Fruit fly (Drosophila melanogaster): ENCODE results near the gene Daxx.

Gene Daxx

DNA sequence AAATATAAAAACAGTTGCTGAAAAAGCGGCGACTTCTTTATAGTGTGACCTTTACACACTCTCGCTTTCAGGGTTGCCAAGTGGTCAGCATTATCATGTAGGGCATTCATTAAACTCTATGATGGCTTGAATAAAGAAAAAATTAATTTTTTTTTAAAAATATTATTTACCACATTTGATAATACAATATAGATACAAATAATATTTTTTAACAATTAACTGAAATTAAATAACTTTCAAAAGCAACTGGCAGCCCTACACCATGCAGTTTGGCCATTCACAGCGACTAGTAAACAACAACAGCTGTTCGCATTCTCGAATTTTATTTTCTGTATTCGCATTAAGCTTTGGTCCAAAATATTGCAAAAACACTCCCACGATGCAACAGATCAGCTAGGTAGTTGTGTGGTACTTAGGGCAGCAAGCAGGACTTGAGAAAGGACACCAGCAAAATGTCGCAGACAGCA, 10.1 kb downstream of the Daxx start, which contains the start of the genes Phf5a and CG31638 (continued):
- TF ChIP-seq CG4404 (GFP tag; IDR thresholded peaks at IDR 0.05) (peak; percentile 97), CG10979 (tag; optimal IDR thresholded peaks at IDR 0.05) (peak; percentile 95), Scr (GFP tag; IDR thresholded peaks at IDR 0.05; ENCODE audit: partially characterized antibody) (no peak), bowl (GFP tag; IDR thresholded peaks at IDR 0.05) (0 out of 2 replicates have a peak, but pooled peaks have one; percentile 26), cg (GFP tag; optimal IDR thresholded peaks at IDR 0.05) (no peak), emc (GFP tag; optimal IDR thresholded peaks at IDR 0.05) (no peak), CG33557 (GFP tag; optimal IDR thresholded peaks at IDR 0.05) (peak; percentile 90), pita (GFP tag; optimal IDR thresholded peaks at IDR 0.05) (no peak), h (optimal IDR thresholded peaks at IDR 0.05) (no peak), Atf-2 (GFP tag; optimal IDR thresholded peaks at IDR 0.05) (no peak), CG11247 (GFP tag; IDR thresholded peaks at IDR 0.05) (no peak), CG5245 (GFP tag; optimal IDR thresholded peaks at IDR 0.05) (peak; percentile 39), fru (optimal IDR thresholded peaks at IDR 0.05) (no peak), CG10366 (GFP tag; IDR thresholded peaks at IDR 0.05) (peak; percentile 43), fd3F (GFP tag; optimal IDR thresholded peaks at IDR 0.05) (peak; percentile 59), sqz (GFP tag; optimal IDR thresholded peaks at IDR 0.05) (peak; percentile 83), CG10267 (tag; optimal IDR thresholded peaks at IDR 0.05) (peak; percentile 93), CG2120 (GFP tag; optimal IDR thresholded peaks at IDR 0.05) (peak; percentile 93), z (GFP tag; IDR thresholded peaks at IDR 0.05) (no peak), CG8281 (tag; optimal IDR thresholded peaks at IDR 0.05) (peak; percentile 84), aop (GFP tag; IDR thresholded peaks at IDR 0.05) (no peak), Abd-B (GFP tag; optimal IDR thresholded peaks at IDR 0.05) (peak; percentile 91), grn (GFP tag; optimal IDR thresholded peaks at IDR 0.05) (no peak), en (GFP tag; optimal IDR thresholded peaks at IDR 0.05) (no peak), Gug (GFP tag; IDR thresholded peaks at IDR 0.05) (peak; percentile 95), GATAe (GFP tag; conservative IDR thresholded peaks at IDR 0.05) (peak; percentile 91), CG30403 (GFP tag; optimal IDR thresholded peaks at IDR 0.05) (peak; percentile 98), dmrt11E (tag; optimal IDR thresholded peaks at IDR 0.05) (peak; percentile 93), sens (GFP tag) (peak; percentile 86), CG31388 (GFP tag; optimal IDR thresholded peaks at IDR 0.05) (peak; percentile 48), fd96Cb (tag; optimal IDR thresholded peaks at IDR 0.05) (peak; percentile 97), pnt (GFP tag; optimal IDR thresholded peaks at IDR 0.05) (peak; percentile 86), CG31224 (GFP tag; IDR thresholded peaks at IDR 0.05) (peak; percentile 92), CG13624 (GFP tag; optimal IDR thresholded peaks at IDR 0.05) (no peak), Ada2b (GFP tag; IDR thresholded peaks at IDR 0.05) (peak; percentile 54), sens-2 (GFP tag; IDR thresholded peaks at IDR 0.05) (peak; percentile 67), Adf1 (GFP tag; IDR thresholded peaks at IDR 0.05) (peak; percentile 66), NfI (GFP tag; optimal IDR thresholded peaks at IDR 0.05) (peak; percentile 62), CG6683 (GFP tag; optimal IDR thresholded peaks at IDR 0.05) (peak; percentile 84), Hr39 (optimal IDR thresholded peaks at IDR 0.05) (no peak), onecut (GFP tag; IDR thresholded peaks at IDR 0.05) (peak; percentile 28; the same call in 1 of the 2 replicates), ttk (GFP tag; IDR thresholded peaks at IDR 0.05) (peak; percentile 54), run (tag; optimal IDR thresholded peaks at IDR 0.05) (peak; percentile 87), CG12104 (GFP tag; optimal IDR thresholded peaks at IDR 0.05) (peak; percentile 58), CG11504 (tag; optimal IDR thresholded peaks at IDR 0.05) (no peak), CG18764 (GFP tag; optimal IDR thresholded peaks at IDR 0.05) (peak; percentile 95), oc (tag; optimal IDR thresholded peaks at IDR 0.05) (peak; percentile 91), CG6791 (GFP tag; IDR thresholded peaks at IDR 0.05; ENCODE audit: partially characterized antibody) (peak; percentile 21; the same call in 1 of the 3 replicates), tll (GFP tag; optimal IDR thresholded peaks at IDR 0.05) (peak in 1 of 2 experiments; percentile 46), danr (GFP tag; IDR thresholded peaks at IDR 0.05) (peak; percentile 94), CG9932 (GFP tag; IDR thresholded peaks at IDR 0.05) (peak; percentile 85), fu2 (GFP tag; optimal IDR thresholded peaks at IDR 0.05) (peak; percentile 76)

Data from whole organism, embryonic.